Fruit fly (Drosophila melanogaster): Measurements from ENCODE around the gene RpL22.
A peak's percentile ranks its signal among the peaks of the same experiment; 100 is the strongest.

The RpL22 gene

DNA sequence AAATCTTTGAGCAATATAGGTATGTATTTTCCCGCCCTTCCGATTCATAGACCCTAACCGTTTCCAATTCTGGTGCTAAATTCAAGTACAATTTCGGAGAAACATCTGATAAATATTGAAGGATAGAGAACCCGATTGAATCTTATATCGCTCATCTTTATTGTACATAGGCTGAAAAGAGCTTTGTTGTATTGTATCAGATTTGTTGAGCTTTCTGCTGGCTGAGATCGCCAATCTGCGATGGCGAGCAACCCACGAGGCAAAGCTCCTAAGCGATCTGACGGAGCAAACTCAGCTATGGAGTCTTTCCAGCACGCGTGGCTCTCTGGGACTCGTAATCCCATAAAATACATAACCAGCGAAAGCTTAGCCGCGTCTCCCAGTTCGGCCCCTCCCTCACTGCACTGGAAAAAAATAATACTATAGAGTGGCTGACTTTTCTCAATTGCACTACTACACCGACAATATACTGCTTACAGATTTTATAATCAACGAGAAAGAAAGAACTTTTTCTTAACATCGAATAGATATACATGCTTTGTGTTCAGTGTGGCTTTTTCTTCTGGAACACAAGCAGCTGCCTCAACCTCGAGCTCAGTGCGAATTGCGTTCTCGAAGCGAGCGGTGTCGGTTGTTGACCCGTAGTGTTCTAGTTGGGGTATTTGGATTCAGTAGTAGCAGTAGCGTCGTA is 9.1 kb downstream of the RpL22 start (continued):
- TF ChIP-seq CG17829 (tag; optimal IDR thresholded peaks at IDR 0.05), result peak; percentile 73
- TF ChIP-seq shn (GFP tag; optimal IDR thresholded peaks at IDR 0.05), result peak; percentile 75
- TF ChIP-seq Fer2 (tag; optimal IDR thresholded peaks at IDR 0.05), result peak; percentile 55
- TF ChIP-seq zen (tag; optimal IDR thresholded peaks at IDR 0.05), result peak; percentile 12
- peak; percentile 65 for TF ChIP-seq exex (tag; optimal IDR thresholded peaks at IDR 0.05)
- TF ChIP-seq CG1792 (GFP tag; optimal IDR thresholded peaks at IDR 0.05), result peak; percentile 87
- peak; percentile 92 for TF ChIP-seq CG3281 (GFP tag; optimal IDR thresholded peaks at IDR 0.05)
- TF ChIP-seq Atf6 (GFP tag; IDR thresholded peaks at IDR 0.05), result peak; percentile 92
- TF ChIP-seq CG14710 (tag; optimal IDR thresholded peaks at IDR 0.05), result peak; percentile 35
- peak; percentile 96 for TF ChIP-seq CG18599 (GFP tag; optimal IDR thresholded peaks at IDR 0.05)
- no peak for TF ChIP-seq CG8478 (optimal IDR thresholded peaks at IDR 0.05)
- TF ChIP-seq Ets65A (GFP tag), result peak; percentile 95
- TF ChIP-seq CG18262 (tag; optimal IDR thresholded peaks at IDR 0.05), result peak; percentile 64
- peak; percentile 75; the same call in 2 of the 3 replicates for TF ChIP-seq C15 (GFP tag; IDR thresholded peaks at IDR 0.05)
- peak; percentile 70 for TF ChIP-seq Max (GFP tag; optimal IDR thresholded peaks at IDR 0.05)
- TF ChIP-seq Dip2 (GFP tag; IDR thresholded peaks at IDR 0.05), result no peak
- no peak for TF ChIP-seq tna (GFP tag; IDR thresholded peaks at IDR 0.05; ENCODE audit: partially characterized antibody)
- TF ChIP-seq eyg (GFP tag; optimal IDR thresholded peaks at IDR 0.05), result peak; percentile 87
- TF ChIP-seq dati (GFP tag; IDR thresholded peaks at IDR 0.05), result peak; percentile 52; the same call in 1 of the 2 replicates
- peak; percentile 19 for TF ChIP-seq Lhr (GFP tag; optimal IDR thresholded peaks at IDR 0.05)
- no peak for TF ChIP-seq CG15479 (GFP tag; optimal IDR thresholded peaks at IDR 0.05)
- peak; percentile 73 for TF ChIP-seq Optix (GFP tag; IDR thresholded peaks at IDR 0.05)
- peak; percentile 58 for TF ChIP-seq CG8089 (GFP tag; optimal IDR thresholded peaks at IDR 0.05)
- TF ChIP-seq sim (GFP tag; IDR thresholded peaks at IDR 0.05), result no peak
- TF ChIP-seq Ptx1 (GFP tag; IDR thresholded peaks at IDR 0.05), result peak; percentile 86
- TF ChIP-seq CG17328 (GFP tag; IDR thresholded peaks at IDR 0.05), result peak; percentile 76
- no peak for TF ChIP-seq hth (optimal IDR thresholded peaks at IDR 0.05)
- peak; percentile 65 for TF ChIP-seq Camta (GFP tag; optimal IDR thresholded peaks at IDR 0.05)
- peak; percentile 45 for TF ChIP-seq CG30431 (GFP tag; optimal IDR thresholded peaks at IDR 0.05)
- TF ChIP-seq chinmo (GFP tag; IDR thresholded peaks at IDR 0.05; ENCODE audit: partially characterized antibody), result 0 out of 4 replicates have a peak, but pooled peaks have one; percentile 32
- no peak for TF ChIP-seq abd-A (tag; optimal IDR thresholded peaks at IDR 0.05)
- no peak for TF ChIP-seq aop (GFP tag; IDR thresholded peaks at IDR 0.05)
- peak; percentile 78 for TF ChIP-seq pnt (GFP tag; optimal IDR thresholded peaks at IDR 0.05)
- TF ChIP-seq oc (tag; optimal IDR thresholded peaks at IDR 0.05), result peak; percentile 68
- peak; percentile 87 for TF ChIP-seq bab2 (GFP tag; optimal IDR thresholded peaks at IDR 0.05)
- TF ChIP-seq rib (GFP tag; IDR thresholded peaks at IDR 0.05), result peak; percentile 96
- TF ChIP-seq Hmr (GFP tag; optimal IDR thresholded peaks at IDR 0.05), result peak; percentile 92
- peak; percentile 85 for TF ChIP-seq tx (GFP tag; optimal IDR thresholded peaks at IDR 0.05)
- peak; percentile 96 for TF ChIP-seq lab (GFP tag; optimal IDR thresholded peaks at IDR 0.05)
- TF ChIP-seq CG2875 (GFP tag; optimal IDR thresholded peaks at IDR 0.05), result peak; percentile 64
- peak; percentile 84 for TF ChIP-seq CG31224 (GFP tag; IDR thresholded peaks at IDR 0.05)
- peak; percentile 36 for TF ChIP-seq Hey (tag; optimal IDR thresholded peaks at IDR 0.05)
- TF ChIP-seq CG31441 (GFP tag; IDR thresholded peaks at IDR 0.05), result peak; percentile 67
- peak; percentile 79 for TF ChIP-seq schlank (tag; optimal IDR thresholded peaks at IDR 0.05)
- TF ChIP-seq Scr (GFP tag; IDR thresholded peaks at IDR 0.05; ENCODE audit: partially characterized antibody), result no peak
- peak; percentile 78 for TF ChIP-seq CoRest (tag; optimal IDR thresholded peaks at IDR 0.05)
- no peak for TF ChIP-seq pan (optimal IDR thresholded peaks at IDR 0.05)
- TF ChIP-seq pan (GFP tag; optimal IDR thresholded peaks at IDR 0.05 in 1 of 2, IDR thresholded peaks at IDR 0.05 in 1 of 2), result peak in 1 of 2 experiments; percentile 89
- TF ChIP-seq ase (GFP tag; IDR thresholded peaks at IDR 0.05), result peak; percentile 64; the same call in 1 of the 3 replicates
- TF ChIP-seq stc (GFP tag; IDR thresholded peaks at IDR 0.05), result peak; percentile 77
